Worm (Caenorhabditis elegans) whole organism, young adult: ENCODE measurements around the gene che-6.

ENCODE experiments used
- B0035.1 ChIP-seq: sonication (generic microtip); optimal IDR thresholded peaks from 2 replicates; lab custom pipeline; 2016; ENCODE audit warnings: missing genetic modification characterization, mild to moderate bottlenecking, missing compliant biosample characterization, missing genotype, missing genetic modification reagents
- B0336.3 ChIP-seq: fragments of 200-800 bp; sonication (Bioruptor generic); IDR thresholded peaks from 2 replicates; pipeline ENCODE4 v1.3.6; 2022; ENCODE audit warnings: missing genetic modification characterization, missing compliant biosample characterization
- F37B4.10 ChIP-seq: fragments of 200-800 bp; sonication (Bioruptor generic); IDR thresholded peaks from 2 replicates; pipeline ENCODE4 v1.3.6; 2022; ENCODE audit warnings: missing genetic modification characterization, missing compliant biosample characterization
- F49E8.2 ChIP-seq: sonication (generic microtip); optimal IDR thresholded peaks from 3 replicates; lab custom pipeline; 2017; ENCODE audit warnings: missing genetic modification characterization, mild to moderate bottlenecking, missing compliant biosample characterization, antibody characterized with exemption, moderate library complexity; ENCODE audit not compliant: insufficient read depth
- F57C9.4 ChIP-seq: sonication (generic microtip); optimal IDR thresholded peaks from 2 replicates; lab custom pipeline; 2017; ENCODE audit warnings: mild to moderate bottlenecking, missing genetic modification characterization, missing compliant biosample characterization
- Y53G8AR.9 ChIP-seq: fragments of 200-800 bp; sonication (Bioruptor generic); conservative IDR thresholded peaks from 2 replicates; pipeline ENCODE4 v1.3.6; 2022; ENCODE audit warnings: missing genetic modification reagents, missing genetic modification characterization, missing compliant biosample characterization
- Y56A3A.18 ChIP-seq: fragments of 200-800 bp; sonication (Bioruptor generic); IDR thresholded peaks from 2 replicates; pipeline ENCODE4 v1.3.6; 2022; ENCODE audit warnings: missing genetic modification reagents, missing genetic modification characterization, missing compliant biosample characterization
- Y95B8A.8 ChIP-seq: fragments of 200-800 bp; sonication (Bioruptor generic); IDR thresholded peaks from 2 replicates; pipeline ENCODE4 v1.3.6; 2022; ENCODE audit warnings: missing genetic modification reagents, missing genetic modification characterization, missing compliant biosample characterization
- aptf-3 ChIP-seq: fragments of 200-800 bp; sonication (Bioruptor generic); IDR thresholded peaks from 2 replicates; pipeline ENCODE4 v1.3.6; 2022; ENCODE audit warnings: missing genetic modification characterization, missing compliant biosample characterization
- atf-7 ChIP-seq: sonication (generic microtip); optimal IDR thresholded peaks from 2 replicates; lab custom pipeline; 2017; ENCODE audit warnings: mild to moderate bottlenecking, missing genetic modification characterization, missing compliant biosample characterization
- die-1 ChIP-seq: sonication (generic microtip); optimal IDR thresholded peaks from 2 replicates; lab custom pipeline; 2016; ENCODE audit warnings: missing genotype, mild to moderate bottlenecking, missing genetic modification characterization, missing compliant biosample characterization
- ekl-4 ChIP-seq: fragments of 200-800 bp; sonication (Bioruptor generic); IDR thresholded peaks from 2 replicates; pipeline ENCODE4 v1.3.6; 2022; ENCODE audit warnings: missing genetic modification reagents, missing genetic modification characterization, missing compliant biosample characterization
- gei-17 ChIP-seq: fragments of 200-800 bp; sonication (Bioruptor generic); optimal IDR thresholded peaks from 2 replicates; lab custom pipeline; 2018; ENCODE audit warnings: mild to moderate bottlenecking, missing genetic modification characterization, missing compliant biosample characterization
- hmg-20 ChIP-seq: fragments of 200-800 bp; sonication (Bioruptor generic); IDR thresholded peaks from 2 replicates; pipeline ENCODE4 v1.3.6; 2022; ENCODE audit warnings: missing genetic modification reagents, missing genetic modification characterization, missing compliant biosample characterization
- hrde-1 ChIP-seq: sonication (generic microtip); optimal IDR thresholded peaks from 2 replicates; lab custom pipeline; 2016; ENCODE audit warnings: missing genetic modification characterization, mild to moderate bottlenecking, missing compliant biosample characterization, moderate library complexity, missing genotype, missing genetic modification reagents, borderline replicate concordance
- lag-1 ChIP-seq: fragments of 200-800 bp; sonication (Bioruptor generic); IDR thresholded peaks from 2 replicates; pipeline ENCODE4 v1.3.6; 2022; ENCODE audit warnings: missing genetic modification reagents, missing genetic modification characterization, missing compliant biosample characterization
- let-607 ChIP-seq, 2 experiments: fragments of 200-800 bp in 1 of 2; sonication (Bioruptor generic) in 1 of 2; sonication (generic microtip) in 1 of 2; optimal IDR thresholded peaks; 2 replicates each; lab custom pipeline; 2016 to 2018; ENCODE audit warnings: mild to moderate bottlenecking in 2 of 2, missing compliant biosample characterization in 2 of 2, missing genetic modification characterization in 2 of 2, moderate library complexity in 2 of 2, missing genotype in 1 of 2
- lin-26 ChIP-seq: fragments of 200-800 bp; sonication (Bioruptor generic); IDR thresholded peaks from 2 replicates; pipeline ENCODE4 v1.3.6; 2022; ENCODE audit warnings: missing genetic modification reagents, missing genetic modification characterization, missing compliant biosample characterization
- lin-35 ChIP-seq, 3 experiments: fragments of 150-350 bp in 2 of 3; sonication (generic microtip) in 1 of 3; optimal IDR thresholded peaks; 2 replicates each; lab custom pipeline; 2014 to 2018; ENCODE audit warnings: missing biosample characterization in 3 of 3, missing genetic modification characterization in 3 of 3, missing genetic modification reagents in 3 of 3
- lin-40 ChIP-seq: sonication (generic microtip); optimal IDR thresholded peaks from 2 replicates; lab custom pipeline; 2016; ENCODE audit warnings: missing genetic modification characterization, mild to moderate bottlenecking, missing compliant biosample characterization, missing genotype, missing genetic modification reagents
- lin-54 ChIP-seq: fragments of 200-800 bp; sonication (Bioruptor generic); optimal IDR thresholded peaks from 2 replicates; lab custom pipeline; 2018; ENCODE audit warnings: mild to moderate bottlenecking, missing genetic modification characterization, missing compliant biosample characterization
- lsl-1 ChIP-seq: fragments of 200-800 bp; sonication (Bioruptor generic); optimal IDR thresholded peaks from 2 replicates; lab custom pipeline; 2018; ENCODE audit warnings: mild to moderate bottlenecking, missing genetic modification characterization, moderate library complexity, missing compliant biosample characterization
- madf-10 ChIP-seq: sonication (generic microtip); optimal IDR thresholded peaks from 2 replicates; lab custom pipeline; 2016; ENCODE audit warnings: mild to moderate bottlenecking, missing genetic modification characterization, missing compliant biosample characterization
- madf-6 ChIP-seq: fragments of 200-800 bp; sonication (Bioruptor generic); IDR thresholded peaks from 2 replicates; pipeline ENCODE4 v1.3.6; 2022; ENCODE audit warnings: missing genetic modification reagents, missing genetic modification characterization, missing compliant biosample characterization
- mcd-1 ChIP-seq: fragments of 200-800 bp; sonication (Bioruptor generic); IDR thresholded peaks from 2 replicates; pipeline ENCODE4 v1.3.6; 2022; ENCODE audit warnings: missing genetic modification reagents, missing genetic modification characterization, missing compliant biosample characterization
- mes-4 ChIP-seq: sonication (generic microtip); optimal IDR thresholded peaks from 2 replicates; lab custom pipeline; 2016; ENCODE audit warnings: missing genotype, missing genetic modification characterization, missing compliant biosample characterization
- mxl-1 ChIP-seq: sonication (generic microtip); optimal IDR thresholded peaks from 2 replicates; lab custom pipeline; 2016; ENCODE audit warnings: missing genetic modification characterization, missing compliant biosample characterization
- nfyb-1 ChIP-seq: fragments of 200-800 bp; sonication (Bioruptor generic); IDR thresholded peaks from 2 replicates; pipeline ENCODE4 v1.3.6; 2022; ENCODE audit warnings: missing genetic modification reagents, missing genetic modification characterization, missing compliant biosample characterization
- nhr-80 ChIP-seq: sonication (generic microtip); optimal IDR thresholded peaks from 2 replicates; lab custom pipeline; 2016; ENCODE audit warnings: missing genetic modification characterization, missing compliant biosample characterization
- nhr-90 ChIP-seq: sonication (generic microtip); optimal IDR thresholded peaks from 2 replicates; lab custom pipeline; 2016; ENCODE audit warnings: missing genotype, mild to moderate bottlenecking, missing genetic modification characterization, missing compliant biosample characterization
- repo-1 ChIP-seq: sonication (generic microtip); optimal IDR thresholded peaks from 2 replicates; lab custom pipeline; 2017; ENCODE audit warnings: mild to moderate bottlenecking, missing genetic modification characterization, missing compliant biosample characterization
- snpc-1.3 ChIP-seq: sonication (generic microtip); optimal IDR thresholded peaks from 2 replicates; lab custom pipeline; 2017; ENCODE audit warnings: missing genetic modification characterization, mild to moderate bottlenecking, missing compliant biosample characterization, antibody characterized with exemption, moderate library complexity, missing genotype, missing genetic modification reagents; ENCODE audit not compliant: insufficient read depth
- tbp1 ChIP-seq: fragments of 200-800 bp; sonication (Bioruptor generic); optimal IDR thresholded peaks from 2 replicates; lab custom pipeline; 2018; ENCODE audit warnings: mild to moderate bottlenecking, missing genetic modification characterization, missing compliant biosample characterization
- tlf-1 ChIP-seq: fragments of 200-800 bp; sonication (Bioruptor generic); optimal IDR thresholded peaks from 2 replicates; lab custom pipeline; 2018; ENCODE audit warnings: mild to moderate bottlenecking, missing genetic modification characterization, missing compliant biosample characterization
- unc-130 ChIP-seq: sonication (generic microtip); optimal IDR thresholded peaks from 2 replicates; lab custom pipeline; 2016; ENCODE audit warnings: missing genetic modification reagents, missing genetic modification characterization, missing compliant biosample characterization
- unc-62 ChIP-seq: fragments of 150-350 bp; optimal IDR thresholded peaks from 2 replicates; lab custom pipeline; 2014; ENCODE audit warnings: missing biosample characterization, missing genetic modification reagents, missing genetic modification characterization
- xnd-1 ChIP-seq: sonication (generic microtip); optimal IDR thresholded peaks from 2 replicates; lab custom pipeline; 2016; ENCODE audit warnings: missing genotype, missing genetic modification reagents, missing genetic modification characterization, missing compliant biosample characterization

Gene che-6

DNA sequence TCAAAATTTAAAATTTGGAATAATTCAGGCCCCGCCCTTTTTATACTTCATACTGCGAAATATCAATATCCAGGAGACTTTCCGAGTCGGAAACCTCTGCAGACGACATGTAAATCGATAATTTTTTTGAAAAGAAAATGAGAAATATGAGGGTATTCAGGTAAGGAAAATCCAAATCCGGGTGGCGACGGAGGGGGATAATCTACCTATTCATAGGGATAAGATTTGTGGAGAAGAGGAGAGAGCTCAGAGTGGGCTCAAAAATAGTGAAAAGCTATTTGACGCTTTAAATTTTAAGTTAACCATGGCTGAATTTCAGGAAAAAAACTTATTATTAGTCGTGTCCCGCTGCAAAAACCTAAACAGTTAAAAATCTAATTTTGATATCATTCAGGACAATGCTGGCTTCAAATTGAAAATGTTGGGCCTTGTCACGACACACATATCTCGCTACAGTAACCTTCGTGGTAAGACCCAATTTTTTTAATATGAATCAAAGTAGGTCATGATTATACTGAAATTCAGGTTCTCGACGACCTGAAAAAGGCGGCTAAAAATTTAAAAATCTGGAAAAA, at the start of gene che-6:
TSS of gene che-6 (minus strand) at position 109 of the 575 bp plus-strand sequence.
- TF ChIP-seq unc-62, result no peak
- peak; percentile 13 for TF ChIP-seq F57C9.4 (tag; lab: Kevin White, UChicago)
- peak; percentile 16 for TF ChIP-seq lin-54 (GFP tag; lab: Kevin White, UChicago)
- peak; percentile 37 for TF ChIP-seq nhr-80 (tag; lab: Kevin White, UChicago)
- 0 out of 2 replicates have a peak, but pooled peaks have one; percentile 76 for TF ChIP-seq Y56A3A.18 (GFP tag; lab: Robert Waterston, UW)
- TF ChIP-seq xnd-1 (tag; lab: Kevin White, UChicago), result no peak
- TF ChIP-seq repo-1 (tag; lab: Kevin White, UChicago), result peak; percentile 20
- TF ChIP-seq let-607 (tag; optimal IDR thresholded peaks at IDR 0.05; lab: Kevin White, UChicago), result peak in 1 of 2 experiments; percentile 3
- TF ChIP-seq madf-10, result peak; percentile 52
- peak; percentile 69 for TF ChIP-seq B0336.3
- TF ChIP-seq unc-130 (GFP tag; lab: Kevin White, UChicago), result no peak
- TF ChIP-seq Y95B8A.8, result peak; percentile 10; the same call in 1 of the 2 replicates
- no peak for TF ChIP-seq hmg-20 (GFP tag; lab: Robert Waterston, UW)
- TF ChIP-seq Y53G8AR.9 (GFP tag; lab: Robert Waterston, UW), result peak; percentile 61; the same call in 1 of the 2 replicates
- TF ChIP-seq lin-26 (GFP tag; lab: Robert Waterston, UW), result no peak
- peak; percentile 59 for TF ChIP-seq tlf-1 (GFP tag; lab: Kevin White, UChicago)
- peak; percentile 35 for TF ChIP-seq atf-7 (tag; lab: Kevin White, UChicago)
- TF ChIP-seq nfyb-1 (GFP tag; lab: Robert Waterston, UW), result peak; percentile 72
- peak; percentile 29 for TF ChIP-seq tbp1 (GFP tag; lab: Kevin White, UChicago)
- TF ChIP-seq B0035.1 (tag; lab: Kevin White, UChicago), result peak; percentile 70
- 0 out of 2 replicates have a peak, but pooled peaks have one; percentile 24 for TF ChIP-seq aptf-3
- TF ChIP-seq gei-17 (GFP tag; lab: Kevin White, UChicago), result peak; percentile 0
- peak; percentile 43; the same call in 1 of the 2 replicates for TF ChIP-seq mcd-1 (GFP tag; lab: Robert Waterston, UW)
- TF ChIP-seq nhr-90 (tag; lab: Kevin White, UChicago), result peak; percentile 62
- TF ChIP-seq lsl-1 (GFP tag; lab: Kevin White, UChicago), result no peak
- TF ChIP-seq madf-6 (GFP tag; lab: Robert Waterston, UW), result 0 out of 2 replicates have a peak, but pooled peaks have one; percentile 20
- TF ChIP-seq, all 124 proteins: peak for 20

DNA sequence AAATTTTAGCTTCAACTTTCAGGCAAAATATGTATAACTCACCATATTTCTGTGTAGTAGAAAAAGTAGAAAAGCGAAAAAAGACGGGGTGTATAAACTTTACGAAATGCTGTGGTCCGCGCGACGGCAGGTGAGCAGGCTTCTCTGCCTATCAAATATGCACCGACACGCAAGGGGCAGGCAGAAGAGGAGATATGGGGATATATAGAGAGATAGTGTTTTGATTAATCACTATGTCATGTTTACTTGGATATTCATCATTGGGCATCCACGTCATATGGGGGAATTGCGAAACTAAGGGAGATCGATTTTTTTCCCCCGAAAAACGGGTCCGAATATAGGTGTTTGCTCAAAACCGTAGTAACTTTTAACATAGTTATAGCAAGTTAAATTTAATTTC, 47.9 kb upstream of the che-6 start, which contains the start of gene gcy-37:
TSS of gene gcy-37 (minus strand) at position 101 of the 400 bp plus-strand sequence.
- TF ChIP-seq F37B4.10 (GFP tag; lab: Robert Waterston, UW) (no peak), F49E8.2 (tag; lab: Kevin White, UChicago) (no peak), B0336.3 (no peak), die-1 (no peak), lin-40 (tag; lab: Kevin White, UChicago) (no peak)

DNA sequence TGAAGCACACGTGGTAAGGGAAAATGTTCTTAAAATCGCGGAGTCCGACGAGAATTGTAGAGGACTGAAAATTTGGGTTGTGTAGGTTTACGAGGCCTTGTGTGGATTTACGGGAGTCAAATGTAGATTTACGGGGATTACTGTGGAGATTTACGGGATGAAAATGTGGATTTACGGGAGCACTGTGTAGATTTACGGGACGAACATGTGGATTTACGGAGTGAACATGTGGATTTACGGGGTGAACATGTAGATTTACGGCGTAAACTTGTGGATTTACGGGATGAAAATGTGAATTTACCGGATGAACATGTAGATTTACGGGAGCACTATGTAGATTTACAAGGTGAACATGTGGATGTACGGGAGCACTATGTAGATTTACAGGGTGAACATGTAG, 45.0 kb upstream of the che-6 start:
- TF ChIP-seq lag-1 (no peak), lin-35 (GFP tag; optimal IDR thresholded peaks at IDR 0.05; lab: Kevin White, UChicago) (no peak), ekl-4 (no peak), mes-4 (tag; lab: Kevin White, UChicago) (no peak), snpc-1.3 (no peak), nfyb-1 (GFP tag; lab: Robert Waterston, UW) (no peak), mxl-1 (tag; lab: Kevin White, UChicago) (no peak), gei-17 (GFP tag; lab: Kevin White, UChicago) (no peak), F37B4.10 (GFP tag; lab: Robert Waterston, UW) (no peak), madf-10 (no peak), hrde-1 (no peak), tlf-1 (GFP tag; lab: Kevin White, UChicago) (no peak)
